Fruit fly (Drosophila melanogaster): ENCODE data around the gene DCP2.

dm6 chr3L:15834877-15835555 is 8.8 kb upstream of the DCP2 start, which contains the start of gene CG18081:
- no peak for TF ChIP-seq CG11617 (GFP tag; optimal IDR thresholded peaks at IDR 0.05)
- no peak for TF ChIP-seq kay (GFP tag; ENCODE audit: borderline replicate concordance)
- no peak for TF ChIP-seq CG1620 (GFP tag; optimal IDR thresholded peaks at IDR 0.05)
- TF ChIP-seq toe (GFP tag; optimal IDR thresholded peaks at IDR 0.05), result no peak
- peak; percentile 19 for TF ChIP-seq bab1 (GFP tag; optimal IDR thresholded peaks at IDR 0.05)
- no peak for TF ChIP-seq cnc (optimal IDR thresholded peaks at IDR 0.05)
- TF ChIP-seq CG7101 (tag; optimal IDR thresholded peaks at IDR 0.05), result no peak
- TF ChIP-seq CG7045 (GFP tag; optimal IDR thresholded peaks at IDR 0.05), result no peak
- peak; percentile 42 for TF ChIP-seq Mnt (GFP tag; optimal IDR thresholded peaks at IDR 0.05)
- no peak for TF ChIP-seq pad (GFP tag; optimal IDR thresholded peaks at IDR 0.05)
- TF ChIP-seq cic (GFP tag; optimal IDR thresholded peaks at IDR 0.05), result no peak
- no peak for TF ChIP-seq CG14711 (tag; optimal IDR thresholded peaks at IDR 0.05)
- TF ChIP-seq CG12768 (GFP tag; optimal IDR thresholded peaks at IDR 0.05), result no peak
